Worm (Caenorhabditis elegans) whole organism, midembryonic: ENCODE data around the gene D1022.9.

Experiments
- T22C8.4 ChIP-seq: fragments of 200-800 bp; sonication (Bioruptor generic); IDR thresholded peaks from 2 replicates; pipeline ENCODE4 v1.3.6; 2022; ENCODE audit warnings: missing genetic modification characterization, missing compliant biosample characterization
- cog-1 ChIP-seq: sonication (generic microtip); optimal IDR thresholded peaks from 2 replicates; lab custom pipeline; 2016; ENCODE audit warnings: missing genetic modification characterization, missing compliant biosample characterization
- flt-1 ChIP-seq: fragments of 200-800 bp; sonication (Bioruptor generic); IDR thresholded peaks from 2 replicates; pipeline ENCODE4 v1.3.6; 2022; ENCODE audit warnings: missing genetic modification characterization, missing compliant biosample characterization
- klf-2 ChIP-seq: fragments of 200-800 bp; sonication (Bioruptor generic); conservative IDR thresholded peaks from 2 replicates; pipeline ENCODE4 v1.3.6; 2022; ENCODE audit warnings: missing genetic modification reagents, missing genetic modification characterization, missing compliant biosample characterization
- med-1 ChIP-seq: sonication (generic microtip); optimal IDR thresholded peaks from 2 replicates; lab custom pipeline; 2017; ENCODE audit warnings: missing genetic modification characterization, mild to moderate bottlenecking, missing compliant biosample characterization, antibody characterized with exemption, missing genetic modification reagents; ENCODE audit not compliant: insufficient read depth
- ref-1 ChIP-seq: fragments of 200-800 bp; sonication (Bioruptor generic); conservative IDR thresholded peaks from 2 replicates; pipeline ENCODE4 v1.3.6; 2022; ENCODE audit warnings: missing genetic modification reagents, missing genetic modification characterization, missing compliant biosample characterization
- tab-1 ChIP-seq: fragments of 200-800 bp; sonication (Bioruptor generic); IDR thresholded peaks from 2 replicates; pipeline ENCODE4 v1.3.6; 2022; ENCODE audit warnings: missing genetic modification characterization, missing compliant biosample characterization
- ztf-23 ChIP-seq: fragments of 200-800 bp; sonication (Bioruptor generic); IDR thresholded peaks from 2 replicates; pipeline ENCODE4 v1.3.6; 2022; ENCODE audit warnings: missing genetic modification reagents, missing genetic modification characterization, missing compliant biosample characterization
- ztf-29 ChIP-seq: fragments of 200-800 bp; sonication (Bioruptor generic); IDR thresholded peaks from 2 replicates; pipeline ENCODE4 v1.3.6; 2022; ENCODE audit warnings: missing genetic modification reagents, missing genetic modification characterization, missing compliant biosample characterization

The D1022.9 gene

ce11 chrII:7489605-7490004 lies at the start of gene D1022.9:
Gene D1022.9, minus strand, starts transcription at chrII:7489705.
- TF ChIP-seq klf-2 (GFP tag; lab: Robert Waterston, UW) (no peak), med-1 (GFP tag; lab: Kevin White, UChicago) (no peak), ztf-23 (no peak), T22C8.4 (GFP tag; lab: Robert Waterston, UW) (no peak), flt-1 (GFP tag; lab: Robert Waterston, UW) (no peak), ref-1 (no peak), tab-1 (no peak), cog-1 (tag; lab: Kevin White, UChicago) (no peak), ztf-29 (GFP tag; lab: Robert Waterston, UW) (no peak)

- TF ChIP-seq T22C8.4 (GFP tag; lab: Robert Waterston, UW) (no peak), klf-2 (GFP tag; lab: Robert Waterston, UW) (no peak), ref-1 (no peak)
Measured at ce11 chrII:7537603-7538230, 48.2 kb upstream of the D1022.9 start, which contains the start of gene nfi-1. Gene nfi-1, plus strand, starts transcription at chrII:7538180.

ce11 chrII:7534934-7535333 lies 45.4 kb upstream of the D1022.9 start, which contains the start of gene ZK1290.13:
Gene ZK1290.13, plus strand, starts transcription at chrII:7535006.
- TF ChIP-seq cog-1 (tag; lab: Kevin White, UChicago), result no peak
- no peak for TF ChIP-seq med-1 (GFP tag; lab: Kevin White, UChicago)
- TF ChIP-seq flt-1 (GFP tag; lab: Robert Waterston, UW), result no peak

- TF ChIP-seq med-1 (GFP tag; lab: Kevin White, UChicago) (no peak), T22C8.4 (GFP tag; lab: Robert Waterston, UW) (no peak), ztf-29 (GFP tag; lab: Robert Waterston, UW) (no peak), cog-1 (tag; lab: Kevin White, UChicago) (no peak), ref-1 (no peak), ztf-23 (no peak), tab-1 (no peak), klf-2 (GFP tag; lab: Robert Waterston, UW) (no peak), flt-1 (GFP tag; lab: Robert Waterston, UW) (no peak)
Measured at ce11 chrII:7534369-7534768, 44.9 kb upstream of the D1022.9 start, which contains the start of gene wrt-10. Gene wrt-10, minus strand, starts transcription at chrII:7534563.

ce11 chrII:7531478-7531877 lies 42.0 kb upstream of the D1022.9 start:
- TF ChIP-seq cog-1 (tag; lab: Kevin White, UChicago) (no peak), ztf-23 (no peak)

- no peak for TF ChIP-seq flt-1 (GFP tag; lab: Robert Waterston, UW)
- TF ChIP-seq ztf-29 (GFP tag; lab: Robert Waterston, UW), result no peak
- TF ChIP-seq T22C8.4 (GFP tag; lab: Robert Waterston, UW), result no peak
- no peak for TF ChIP-seq med-1 (GFP tag; lab: Kevin White, UChicago)
- TF ChIP-seq cog-1 (tag; lab: Kevin White, UChicago), result no peak
- TF ChIP-seq ref-1, result no peak
- TF ChIP-seq tab-1, result no peak
- no peak for TF ChIP-seq klf-2 (GFP tag; lab: Robert Waterston, UW)
- TF ChIP-seq ztf-23, result no peak
Measured at ce11 chrII:7530944-7531343, 41.4 kb upstream of the D1022.9 start, which contains the start of gene wrt-1. Gene wrt-1, plus strand, starts transcription at chrII:7530996.

ce11 chrII:7529078-7529683 lies 39.7 kb upstream of the D1022.9 start, which contains the start of gene ZK1290.5:
Gene ZK1290.5, plus strand, starts transcription at chrII:7529643.
- TF ChIP-seq cog-1 (tag; lab: Kevin White, UChicago), result peak; percentile 5
- no peak for TF ChIP-seq med-1 (GFP tag; lab: Kevin White, UChicago)

ce11 chrII:7528210-7528609 lies 38.7 kb upstream of the D1022.9 start:
- TF ChIP-seq med-1 (GFP tag; lab: Kevin White, UChicago) (no peak), klf-2 (GFP tag; lab: Robert Waterston, UW) (no peak), ref-1 (no peak), cog-1 (tag; lab: Kevin White, UChicago) (no peak), tab-1 (no peak), flt-1 (GFP tag; lab: Robert Waterston, UW) (no peak), ztf-29 (GFP tag; lab: Robert Waterston, UW) (no peak), T22C8.4 (GFP tag; lab: Robert Waterston, UW) (no peak), ztf-23 (no peak)

- TF ChIP-seq ref-1 (no peak), med-1 (GFP tag; lab: Kevin White, UChicago) (no peak), flt-1 (GFP tag; lab: Robert Waterston, UW) (no peak)
Measured at ce11 chrII:7525458-7525857, 36.0 kb upstream of the D1022.9 start, which contains the start of the genes ZK1290.7 and rnh-1.1. Gene ZK1290.7, minus strand, starts transcription at chrII:7525558. Gene rnh-1.1, plus strand, starts transcription at chrII:7525738.

ce11 chrII:7523281-7523680 lies 33.8 kb upstream of the D1022.9 start, which contains the start of gene ZK1290.15:
Gene ZK1290.15, plus strand, starts transcription at chrII:7523581.
- no peak for TF ChIP-seq tab-1
- TF ChIP-seq klf-2 (GFP tag; lab: Robert Waterston, UW), result no peak
- no peak for TF ChIP-seq flt-1 (GFP tag; lab: Robert Waterston, UW)
